Worm (Caenorhabditis elegans): ENCODE measurements around the gene ckb-4.
A peak's percentile ranks its signal among the peaks of the same experiment; 100 is the strongest.
"Not testable (repeated sequence)": the region's sequence is repeated elsewhere in the genome, so short reads cannot be mapped to it uniquely, and the experiment has no call there.

Gene ckb-4

DNA sequence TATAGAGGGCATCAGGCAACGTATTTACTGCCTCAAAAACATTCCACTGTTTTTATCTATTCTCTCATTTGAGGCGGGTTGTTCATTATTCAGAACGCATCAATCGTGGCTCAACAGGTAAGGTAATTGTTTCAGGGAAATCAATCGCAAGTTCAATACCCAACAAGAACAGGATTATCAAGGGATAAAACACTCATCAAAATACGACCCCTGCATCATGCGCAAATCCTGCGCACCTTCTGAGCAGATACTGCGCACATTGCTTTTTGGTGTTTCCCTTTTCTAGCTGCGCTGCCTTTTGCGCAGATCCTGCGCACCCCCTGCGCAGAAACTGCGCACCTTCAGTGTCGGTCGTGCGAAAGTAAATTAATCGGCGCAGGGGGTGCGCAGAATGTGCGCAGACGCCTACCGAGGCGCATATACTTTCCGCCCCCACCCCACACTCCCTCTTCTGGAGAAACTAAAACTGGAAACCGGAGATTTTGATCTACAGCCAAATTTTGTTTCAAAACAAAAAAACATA is 23.4 kb downstream of the ckb-4 start, which contains the start of gene F36F12.3:
Gene F36F12.3 (plus strand): TSS at position 51 of the 523 bp plus-strand sequence.
- not testable (repeated sequence) for TF ChIP-seq sox-2 (GFP tag; IDR thresholded peaks at IDR 0.05); elt-2 (tag; optimal IDR thresholded peaks at IDR 0.05); unc-42 (tag; optimal IDR thresholded peaks at IDR 0.05)

DNA sequence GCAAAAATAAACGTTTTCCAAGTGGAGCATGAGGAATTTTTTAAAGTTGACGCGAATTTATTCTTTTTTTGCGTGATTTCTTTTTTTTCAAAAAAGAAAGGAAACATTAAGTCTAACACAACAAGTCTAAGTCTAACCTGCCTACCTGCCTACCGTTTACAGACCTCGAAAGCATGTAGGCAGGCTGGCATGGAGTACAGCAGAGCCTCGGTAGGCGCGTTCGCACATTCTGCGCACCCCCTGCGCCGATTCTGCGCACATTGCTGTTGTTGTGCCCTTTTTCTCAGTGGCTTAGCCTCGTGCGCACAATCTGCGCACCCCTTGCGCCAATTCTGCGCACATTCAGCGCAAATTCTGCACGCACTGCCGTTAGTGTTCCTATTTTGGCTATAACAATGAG is 25.4 kb downstream of the ckb-4 start:
- TF ChIP-seq T23F11.4 (GFP tag; optimal IDR thresholded peaks at IDR 0.05) (no peak), fkh-10 (GFP tag; optimal IDR thresholded peaks at IDR 0.05) (no peak)

DNA sequence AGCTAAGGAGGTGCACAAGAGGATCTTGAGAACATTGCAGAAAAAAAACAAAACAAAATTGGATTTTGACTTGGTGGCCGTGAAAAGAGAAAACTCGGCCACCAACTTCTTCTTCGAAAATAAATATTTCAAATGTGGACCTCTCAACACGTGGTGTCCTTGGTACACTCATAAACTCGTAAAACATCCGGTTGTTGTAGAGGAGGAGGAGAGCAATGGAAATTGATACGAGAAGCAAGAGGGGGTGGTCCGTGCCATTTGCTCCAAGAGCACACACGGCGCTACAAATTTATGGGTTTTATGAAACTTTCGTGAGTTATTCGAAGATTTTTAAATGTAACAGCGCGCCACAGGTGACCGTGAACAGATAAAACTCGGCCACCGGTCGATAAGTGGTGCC is 27.3 kb downstream of the ckb-4 start:
- TF ChIP-seq hlh-8 (tag; optimal IDR thresholded peaks at IDR 0.05): peak; percentile 16
- no peak for TF ChIP-seq K02D7.2 (tag; optimal IDR thresholded peaks at IDR 0.05)

DNA sequence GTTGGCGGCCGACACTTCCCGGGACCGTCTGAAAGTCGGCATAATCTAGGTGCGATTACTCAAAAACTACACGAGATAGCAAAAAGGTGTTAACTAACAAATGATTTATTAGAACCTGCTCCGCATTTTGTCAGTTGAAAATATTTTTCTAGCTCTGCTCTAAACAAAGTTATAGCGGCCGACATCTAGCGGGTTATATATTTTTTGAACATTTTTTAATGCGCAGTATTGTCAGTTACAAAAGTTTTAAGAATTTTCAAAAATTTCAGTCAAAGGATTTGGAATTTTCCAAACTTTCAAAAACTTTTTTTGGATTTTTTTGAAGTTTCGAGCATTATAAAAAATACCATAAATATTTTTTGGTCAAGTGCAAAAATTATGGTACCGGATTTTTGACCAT is 28.0 kb downstream of the ckb-4 start:
- TF ChIP-seq hlh-13 (GFP tag; optimal IDR thresholded peaks at IDR 0.05): no peak
- TF ChIP-seq lim-6 (tag; optimal IDR thresholded peaks at IDR 0.05): no peak
- no peak for TF ChIP-seq unc-86 (tag; optimal IDR thresholded peaks at IDR 0.05)
- TF ChIP-seq T23F11.4 (GFP tag; optimal IDR thresholded peaks at IDR 0.05): no peak
- TF ChIP-seq ztf-16 (tag; optimal IDR thresholded peaks at IDR 0.05): no peak
- no peak for TF ChIP-seq sdc-2 (tag; optimal IDR thresholded peaks at IDR 0.05)
- no peak for TF ChIP-seq gmeb-2 (tag; optimal IDR thresholded peaks at IDR 0.05)
- no peak for TF ChIP-seq elt-2 (tag; optimal IDR thresholded peaks at IDR 0.05)
- TF ChIP-seq hlh-15 (tag; optimal IDR thresholded peaks at IDR 0.05): no peak
- no peak for TF ChIP-seq pqm-1 (tag; optimal IDR thresholded peaks at IDR 0.05)
- TF ChIP-seq odd-2 (tag; optimal IDR thresholded peaks at IDR 0.05): no peak

DNA sequence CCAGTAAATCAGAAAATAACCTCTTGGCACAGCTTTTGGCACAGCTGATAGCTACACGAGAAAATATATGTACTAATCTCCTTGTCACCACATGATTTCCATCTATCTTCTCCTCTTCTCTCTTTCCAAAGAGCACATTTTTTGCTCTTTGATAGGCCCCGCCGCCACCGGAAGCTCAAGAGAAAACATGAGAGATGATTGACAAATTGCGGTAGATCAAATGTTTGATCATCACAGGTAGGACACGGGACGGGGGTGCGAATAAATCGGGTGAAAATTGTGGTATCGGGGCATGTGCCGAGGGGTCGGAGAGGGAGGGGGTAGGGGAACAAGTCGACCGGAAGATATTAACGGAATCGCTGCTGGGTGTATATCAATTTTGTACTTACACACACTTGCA is 33.2 kb downstream of the ckb-4 start:
- TF ChIP-seq ceh-48 (tag; optimal IDR thresholded peaks at IDR 0.05): no peak
- no peak for TF ChIP-seq unc-42 (tag; optimal IDR thresholded peaks at IDR 0.05)
- no peak for TF ChIP-seq lim-6 (tag; optimal IDR thresholded peaks at IDR 0.05)
- TF ChIP-seq ztf-16 (tag; optimal IDR thresholded peaks at IDR 0.05): no peak
- TF ChIP-seq ceh-18 (tag; optimal IDR thresholded peaks at IDR 0.05): peak; percentile 17
- TF ChIP-seq ceh-19 (GFP tag; optimal IDR thresholded peaks at IDR 0.05): no peak
- peak; percentile 50 for TF ChIP-seq unc-55 (GFP tag; optimal IDR thresholded peaks at IDR 0.05)
- no peak for TF ChIP-seq madf-2 (tag; optimal IDR thresholded peaks at IDR 0.05)
- TF ChIP-seq fax-1 (tag; optimal IDR thresholded peaks at IDR 0.05): no peak
- no peak for TF ChIP-seq hlh-15 (tag; optimal IDR thresholded peaks at IDR 0.05)

DNA sequence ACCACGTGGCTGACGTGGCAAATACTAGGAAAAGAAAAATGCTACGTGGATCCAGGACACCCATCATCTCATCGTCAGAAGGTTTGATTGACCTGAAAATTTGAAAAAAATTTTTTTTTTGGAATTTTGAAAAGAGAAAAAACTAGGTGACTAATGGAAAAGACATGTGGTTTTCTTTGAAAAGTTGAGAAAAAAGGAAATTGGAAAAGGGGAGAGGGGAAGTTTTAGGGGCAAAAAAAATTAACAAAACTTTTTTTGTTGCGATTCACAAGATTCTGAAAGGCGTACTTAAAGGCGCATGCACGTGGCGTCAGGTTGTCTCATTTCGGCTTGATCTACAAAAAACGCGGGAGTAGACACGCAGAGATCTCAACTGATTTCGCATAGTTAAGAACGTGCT is 36.4 kb downstream of the ckb-4 start, which contains the start of gene Y40B10A.9:
Gene Y40B10A.9 (minus strand): TSS at position 101 of the 400 bp plus-strand sequence.
- TF ChIP-seq F13H6.1 (tag; optimal IDR thresholded peaks at IDR 0.05) (no peak), ceh-6 (GFP tag; optimal IDR thresholded peaks at IDR 0.05) (no peak), C08G9.2 (tag; optimal IDR thresholded peaks at IDR 0.05) (no peak), Y22D7AL.16 (tag; optimal IDR thresholded peaks at IDR 0.05) (no peak), ceh-24 (tag; optimal IDR thresholded peaks at IDR 0.05) (no peak), nhr-11 (tag; optimal IDR thresholded peaks at IDR 0.05) (no peak), ceh-22 (tag; optimal IDR thresholded peaks at IDR 0.05) (no peak), lim-6 (tag; optimal IDR thresholded peaks at IDR 0.05) (no peak)

DNA sequence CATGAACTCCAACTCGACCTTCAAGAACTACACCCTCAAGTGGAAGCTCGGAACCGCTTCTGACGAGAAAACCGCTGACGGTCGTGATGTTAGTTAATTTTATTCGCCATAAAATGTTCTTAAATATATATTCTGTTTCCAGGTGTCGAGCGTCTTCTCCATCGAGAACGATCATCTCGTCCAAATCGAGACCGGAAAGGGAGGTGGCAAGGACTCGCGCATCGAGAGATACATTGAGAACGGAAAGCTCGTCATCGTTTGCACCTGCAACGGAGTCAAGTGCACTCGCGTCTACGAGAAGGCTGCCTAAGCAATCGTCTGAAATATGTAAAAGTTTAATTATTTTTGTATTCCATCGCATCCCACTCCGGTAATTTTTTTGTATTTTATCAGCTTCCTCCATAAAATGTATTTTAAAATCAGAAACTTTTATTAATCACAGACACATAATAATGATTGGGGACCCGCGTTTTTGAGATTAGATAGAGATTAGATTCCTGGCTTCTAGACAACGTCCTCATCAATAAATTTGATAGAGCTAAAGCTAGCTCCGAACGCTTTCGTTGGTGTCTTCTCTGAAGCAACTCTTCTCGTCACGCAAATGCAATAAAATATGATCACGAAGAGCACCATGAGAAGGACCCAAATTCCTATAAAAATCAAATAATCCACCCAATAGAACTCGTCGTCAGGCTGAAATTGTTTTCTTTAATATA is 40.3 kb downstream of the ckb-4 start:
- TF ChIP-seq madf-2 (tag; optimal IDR thresholded peaks at IDR 0.05) (no peak), K09A11.1 (tag; optimal IDR thresholded peaks at IDR 0.05; ENCODE audit: insufficient read depth) (no peak), dve-1 (tag; optimal IDR thresholded peaks at IDR 0.05) (no peak), ceh-30 (tag; optimal IDR thresholded peaks at IDR 0.05) (no peak), hlh-30 (tag; optimal IDR thresholded peaks at IDR 0.05; ENCODE audit: insufficient read depth) (no peak), pha-2 (tag; optimal IDR thresholded peaks at IDR 0.05) (no peak), mec-3 (tag; optimal IDR thresholded peaks at IDR 0.05; ENCODE audit: borderline replicate concordance) (no peak), ref-2 (tag; optimal IDR thresholded peaks at IDR 0.05) (no peak), tbx-2 (tag; optimal IDR thresholded peaks at IDR 0.05) (no peak), ceh-31 (tag; optimal IDR thresholded peaks at IDR 0.05) (no peak), hlh-15 (tag; optimal IDR thresholded peaks at IDR 0.05) (no peak), pros-1 (tag; optimal IDR thresholded peaks at IDR 0.05) (no peak), hlh-8 (tag; optimal IDR thresholded peaks at IDR 0.05) (no peak), zip-5 (tag; optimal IDR thresholded peaks at IDR 0.05) (no peak)

Measured in whole organism, late embryonic.